Fruit fly (Drosophila melanogaster) whole organism, wandering third instar larva: ENCODE data around the gene CG7806.

Experiments
- Rel ChIP-seq, 2 experiments: fragments of 200-800 bp; sonication (Bioruptor generic) in 1 of 2; optimal IDR thresholded peaks; 2 replicates in 1 of 2; 3 replicates in 1 of 2; lab custom pipeline; 2016 to 2019; ENCODE audit warnings: mild to moderate bottlenecking in 2 of 2, missing biosample characterization in 2 of 2, missing genetic modification characterization in 2 of 2, moderate library complexity in 1 of 2
- h ChIP-seq: fragments of 200-800 bp; sonication (Bioruptor generic); optimal IDR thresholded peaks from 3 replicates; lab custom pipeline; 2016; ENCODE audit warnings: missing biosample characterization, mild to moderate bottlenecking, missing genetic modification characterization

dm6 chr2L:8333624-8334023 is 22.4 kb downstream of the CG7806 start:
- TF ChIP-seq Rel (GFP tag; optimal IDR thresholded peaks at IDR 0.05; lab: Kevin White, UChicago) (no peak), Rel (tag; optimal IDR thresholded peaks at IDR 0.05; lab: Kevin White, UChicago) (no peak), h (GFP tag; lab: Kevin White, UChicago) (no peak)
